Worm (Caenorhabditis elegans) whole organism, young adult: ENCODE data around the gene spcs-3.

Source experiments
- B0035.1 ChIP-seq: sonication (generic microtip); optimal IDR thresholded peaks from 2 replicates; lab custom pipeline; 2016; ENCODE audit warnings: missing genetic modification characterization, mild to moderate bottlenecking, missing compliant biosample characterization, missing genotype, missing genetic modification reagents
- B0261.1 ChIP-seq: sonication (generic microtip); optimal IDR thresholded peaks from 2 replicates; lab custom pipeline; 2016; ENCODE audit warnings: mild to moderate bottlenecking, missing genetic modification characterization, moderate library complexity, missing compliant biosample characterization
- B0336.3 ChIP-seq: fragments of 200-800 bp; sonication (Bioruptor generic); IDR thresholded peaks from 2 replicates; pipeline ENCODE4 v1.3.6; 2022; ENCODE audit warnings: missing genetic modification characterization, missing compliant biosample characterization
- C06A6.2 ChIP-seq: fragments of 200-800 bp; sonication (Bioruptor generic); conservative IDR thresholded peaks from 2 replicates; pipeline ENCODE4 v1.3.6; 2022; ENCODE audit warnings: missing genetic modification characterization, missing compliant biosample characterization
- F10E7.11 ChIP-seq: sonication (generic microtip); optimal IDR thresholded peaks from 2 replicates; lab custom pipeline; 2017; ENCODE audit warnings: mild to moderate bottlenecking, missing genetic modification characterization, moderate library complexity, missing compliant biosample characterization
- F37B4.10 ChIP-seq: fragments of 200-800 bp; sonication (Bioruptor generic); IDR thresholded peaks from 2 replicates; pipeline ENCODE4 v1.3.6; 2022; ENCODE audit warnings: missing genetic modification characterization, missing compliant biosample characterization
- F39B2.1 ChIP-seq: fragments of 200-800 bp; sonication (Bioruptor generic); IDR thresholded peaks from 2 replicates; pipeline ENCODE4 v1.3.6; 2022; ENCODE audit warnings: missing genetic modification reagents, missing genetic modification characterization, missing compliant biosample characterization
- F55B11.4 ChIP-seq: sonication (generic microtip); optimal IDR thresholded peaks from 2 replicates; lab custom pipeline; 2016; ENCODE audit warnings: missing compliant biosample characterization, missing genetic modification characterization, borderline replicate concordance; ENCODE audit not compliant: insufficient read depth
- F57C9.4 ChIP-seq: sonication (generic microtip); optimal IDR thresholded peaks from 2 replicates; lab custom pipeline; 2017; ENCODE audit warnings: mild to moderate bottlenecking, missing genetic modification characterization, missing compliant biosample characterization
- Y53F4B.3 ChIP-seq: fragments of 200-800 bp; sonication (Bioruptor generic); IDR thresholded peaks from 2 replicates; pipeline ENCODE4 v1.3.6; 2022; ENCODE audit warnings: missing genetic modification reagents, missing genetic modification characterization, missing compliant biosample characterization
- ama-1 ChIP-seq, 3 experiments: fragments of 150-350 bp in 1 of 3; sonication (generic microtip) in 2 of 3; optimal IDR thresholded peaks; 2 replicates each; lab custom pipeline; 2014 to 2018; ENCODE audit warnings: missing biosample characterization in 2 of 3, missing genetic modification characterization in 2 of 3, missing genetic modification reagents in 2 of 3
- aptf-3 ChIP-seq: fragments of 200-800 bp; sonication (Bioruptor generic); IDR thresholded peaks from 2 replicates; pipeline ENCODE4 v1.3.6; 2022; ENCODE audit warnings: missing genetic modification characterization, missing compliant biosample characterization
- athp-1 ChIP-seq: sonication (generic microtip); optimal IDR thresholded peaks from 2 replicates; lab custom pipeline; 2017; ENCODE audit warnings: mild to moderate bottlenecking, missing genetic modification characterization, missing compliant biosample characterization
- ccch-3 ChIP-seq: fragments of 200-800 bp; sonication (Bioruptor generic); optimal IDR thresholded peaks from 2 replicates; lab custom pipeline; 2018; ENCODE audit warnings: mild to moderate bottlenecking, missing genetic modification characterization, missing compliant biosample characterization
- cebp-2 ChIP-seq: fragments of 200-800 bp; sonication (Bioruptor generic); IDR thresholded peaks from 2 replicates; pipeline ENCODE4 v1.3.6; 2022; ENCODE audit warnings: missing genetic modification characterization, missing compliant biosample characterization
- ceh-27 ChIP-seq: fragments of 200-800 bp; sonication (Bioruptor generic); optimal IDR thresholded peaks from 2 replicates; lab custom pipeline; 2018; ENCODE audit warnings: mild to moderate bottlenecking, missing genetic modification characterization, moderate library complexity, missing compliant biosample characterization
- ceh-40 ChIP-seq: fragments of 200-800 bp; sonication (Bioruptor generic); IDR thresholded peaks from 2 replicates; pipeline ENCODE4 v1.3.6; 2022; ENCODE audit warnings: missing genetic modification characterization, missing compliant biosample characterization
- ceh-91 ChIP-seq: fragments of 200-800 bp; sonication (Bioruptor generic); IDR thresholded peaks from 2 replicates; pipeline ENCODE4 v1.3.6; 2022; ENCODE audit warnings: missing genetic modification reagents, missing genetic modification characterization, missing compliant biosample characterization
- chd-7 ChIP-seq: sonication (generic microtip); optimal IDR thresholded peaks from 2 replicates; lab custom pipeline; 2016; ENCODE audit warnings: mild to moderate bottlenecking, missing genetic modification characterization, moderate library complexity, missing compliant biosample characterization
- dox-1 ChIP-seq: fragments of 200-800 bp; sonication (Bioruptor generic); IDR thresholded peaks from 2 replicates; pipeline ENCODE4 v1.3.6; 2022; ENCODE audit warnings: missing genetic modification reagents, missing genetic modification characterization, missing compliant biosample characterization
- egl-18 ChIP-seq: fragments of 200-800 bp; sonication (Bioruptor generic); IDR thresholded peaks from 2 replicates; pipeline ENCODE4 v1.3.6; 2022; ENCODE audit warnings: missing genetic modification reagents, missing genetic modification characterization, missing compliant biosample characterization
- ekl-4 ChIP-seq: fragments of 200-800 bp; sonication (Bioruptor generic); IDR thresholded peaks from 2 replicates; pipeline ENCODE4 v1.3.6; 2022; ENCODE audit warnings: missing genetic modification reagents, missing genetic modification characterization, missing compliant biosample characterization
- fkh-3 ChIP-seq: sonication (generic microtip); optimal IDR thresholded peaks from 2 replicates; lab custom pipeline; 2016; ENCODE audit warnings: mild to moderate bottlenecking, missing genetic modification characterization, missing compliant biosample characterization
- gei-17 ChIP-seq: fragments of 200-800 bp; sonication (Bioruptor generic); optimal IDR thresholded peaks from 2 replicates; lab custom pipeline; 2018; ENCODE audit warnings: mild to moderate bottlenecking, missing genetic modification characterization, missing compliant biosample characterization
- lag-1 ChIP-seq: fragments of 200-800 bp; sonication (Bioruptor generic); IDR thresholded peaks from 2 replicates; pipeline ENCODE4 v1.3.6; 2022; ENCODE audit warnings: missing genetic modification reagents, missing genetic modification characterization, missing compliant biosample characterization
- let-607 ChIP-seq, 2 experiments: fragments of 200-800 bp in 1 of 2; sonication (Bioruptor generic) in 1 of 2; sonication (generic microtip) in 1 of 2; optimal IDR thresholded peaks; 2 replicates each; lab custom pipeline; 2016 to 2018; ENCODE audit warnings: mild to moderate bottlenecking in 2 of 2, missing compliant biosample characterization in 2 of 2, missing genetic modification characterization in 2 of 2, moderate library complexity in 2 of 2, missing genotype in 1 of 2
- lsl-1 ChIP-seq: fragments of 200-800 bp; sonication (Bioruptor generic); optimal IDR thresholded peaks from 2 replicates; lab custom pipeline; 2018; ENCODE audit warnings: mild to moderate bottlenecking, missing genetic modification characterization, moderate library complexity, missing compliant biosample characterization
- madf-3 ChIP-seq: fragments of 200-800 bp; sonication (Bioruptor generic); IDR thresholded peaks from 2 replicates; pipeline ENCODE4 v1.3.6; 2022; ENCODE audit warnings: missing genetic modification reagents, missing genetic modification characterization, missing compliant biosample characterization
- madf-6 ChIP-seq: fragments of 200-800 bp; sonication (Bioruptor generic); IDR thresholded peaks from 2 replicates; pipeline ENCODE4 v1.3.6; 2022; ENCODE audit warnings: missing genetic modification reagents, missing genetic modification characterization, missing compliant biosample characterization
- madf-8 ChIP-seq: fragments of 200-800 bp; sonication (Bioruptor generic); conservative IDR thresholded peaks from 2 replicates; pipeline ENCODE4 v1.3.6; 2022; ENCODE audit warnings: missing genetic modification reagents, missing genetic modification characterization, missing compliant biosample characterization
- mcd-1 ChIP-seq: fragments of 200-800 bp; sonication (Bioruptor generic); IDR thresholded peaks from 2 replicates; pipeline ENCODE4 v1.3.6; 2022; ENCODE audit warnings: missing genetic modification reagents, missing genetic modification characterization, missing compliant biosample characterization
- mxl-1 ChIP-seq: sonication (generic microtip); optimal IDR thresholded peaks from 2 replicates; lab custom pipeline; 2016; ENCODE audit warnings: missing genetic modification characterization, missing compliant biosample characterization
- nhr-120 ChIP-seq: fragments of 200-800 bp; sonication (Bioruptor generic); IDR thresholded peaks from 2 replicates; pipeline ENCODE4 v1.3.6; 2022; ENCODE audit warnings: missing genetic modification characterization, missing compliant biosample characterization
- nhr-179 ChIP-seq: sonication (generic microtip); optimal IDR thresholded peaks from 2 replicates; lab custom pipeline; 2016; ENCODE audit warnings: mild to moderate bottlenecking, missing genetic modification characterization, missing compliant biosample characterization
- rcor-1 ChIP-seq: fragments of 200-800 bp; sonication (Bioruptor generic); IDR thresholded peaks from 2 replicates; pipeline ENCODE4 v1.3.6; 2022; ENCODE audit warnings: missing genetic modification reagents, missing genetic modification characterization, missing compliant biosample characterization
- rec-8 ChIP-seq, 2 experiments: sonication (generic microtip); optimal IDR thresholded peaks; 2 replicates each; lab custom pipeline; 2016; ENCODE audit warnings: mild to moderate bottlenecking in 2 of 2, missing genetic modification characterization in 2 of 2, missing genetic modification reagents in 2 of 2, missing genotype in 2 of 2, missing biosample characterization in 1 of 2, missing compliant biosample characterization in 1 of 2, moderate library complexity in 1 of 2
- snpc-1.3 ChIP-seq: sonication (generic microtip); optimal IDR thresholded peaks from 2 replicates; lab custom pipeline; 2017; ENCODE audit warnings: missing genetic modification characterization, mild to moderate bottlenecking, missing compliant biosample characterization, antibody characterized with exemption, moderate library complexity, missing genotype, missing genetic modification reagents; ENCODE audit not compliant: insufficient read depth
- snpc-3.4 ChIP-seq: sonication (generic microtip); optimal IDR thresholded peaks from 2 replicates; lab custom pipeline; 2017; ENCODE audit warnings: missing genetic modification characterization, mild to moderate bottlenecking, missing compliant biosample characterization, antibody characterized with exemption, moderate library complexity, missing genotype, missing genetic modification reagents
- somi-1 ChIP-seq: fragments of 200-800 bp; sonication (Bioruptor generic); optimal IDR thresholded peaks from 2 replicates; lab custom pipeline; 2018; ENCODE audit warnings: mild to moderate bottlenecking, missing genetic modification characterization, missing compliant biosample characterization
- unc-62 ChIP-seq: fragments of 150-350 bp; optimal IDR thresholded peaks from 2 replicates; lab custom pipeline; 2014; ENCODE audit warnings: missing biosample characterization, missing genetic modification reagents, missing genetic modification characterization
- ztf-6 ChIP-seq: fragments of 200-800 bp; sonication (Bioruptor generic); IDR thresholded peaks from 2 replicates; pipeline ENCODE4 v1.3.6; 2022; ENCODE audit warnings: missing genetic modification reagents, missing genetic modification characterization, missing compliant biosample characterization

Gene spcs-3

ce11 chrIII:8013582-8013981, 31.2 kb upstream of the spcs-3 start (continued):
- no peak for TF ChIP-seq C06A6.2 (GFP tag; lab: Robert Waterston, UW)
- no peak for TF ChIP-seq cebp-2 (GFP tag; lab: Robert Waterston, UW)
- TF ChIP-seq aptf-3 (GFP tag; lab: Robert Waterston, UW) = no peak
- no peak for TF ChIP-seq rec-8 (tag; optimal IDR thresholded peaks at IDR 0.05; lab: Kevin White, UChicago)
- TF ChIP-seq somi-1 (GFP tag; lab: Kevin White, UChicago) = no peak
- TF ChIP-seq lsl-1 (GFP tag; lab: Kevin White, UChicago) = no peak
- no peak for TF ChIP-seq B0261.1 (tag; lab: Kevin White, UChicago)
- no peak for TF ChIP-seq ama-1 (optimal IDR thresholded peaks at IDR 0.05; lab: Kevin White, UChicago)
- TF ChIP-seq ama-1 (GFP tag; optimal IDR thresholded peaks at IDR 0.05; lab: Kevin White, UChicago) = no peak
- no peak for TF ChIP-seq fkh-3 (tag; lab: Kevin White, UChicago)
- TF ChIP-seq chd-7 (tag; lab: Kevin White, UChicago) = no peak
- TF ChIP-seq gei-17 (GFP tag; lab: Kevin White, UChicago) = no peak
- no peak for TF ChIP-seq F55B11.4 (tag; lab: Kevin White, UChicago)
- no peak for TF ChIP-seq unc-62 (GFP tag; lab: Kevin White, UChicago)
- peak; percentile 31 for TF ChIP-seq athp-1 (tag; lab: Kevin White, UChicago)
- TF ChIP-seq let-607 (tag; optimal IDR thresholded peaks at IDR 0.05; lab: Kevin White, UChicago) = no peak
- no peak for TF ChIP-seq dox-1 (GFP tag; lab: Robert Waterston, UW)
- no peak for TF ChIP-seq B0035.1 (tag; lab: Kevin White, UChicago)
- TF ChIP-seq madf-8 = no peak
- TF ChIP-seq egl-18 = no peak
- no peak for TF ChIP-seq B0336.3 (GFP tag; lab: Robert Waterston, UW)
- TF ChIP-seq ceh-40 (GFP tag; lab: Robert Waterston, UW) = no peak
- TF ChIP-seq nhr-179 (tag; lab: Kevin White, UChicago) = no peak
- 0 out of 2 replicates have a peak, but pooled peaks have one; percentile 23 for TF ChIP-seq madf-6
- TF ChIP-seq ccch-3 (GFP tag; lab: Kevin White, UChicago) = no peak
- TF ChIP-seq snpc-3.4 (tag; lab: Kevin White, UChicago) = no peak
- no peak for TF ChIP-seq mxl-1
- TF ChIP-seq F37B4.10 = no peak
- TF ChIP-seq ceh-27 = no peak

- TF ChIP-seq ceh-91 (no peak), F57C9.4 (tag; lab: Kevin White, UChicago) (no peak), F39B2.1 (GFP tag; lab: Robert Waterston, UW) (no peak), cebp-2 (GFP tag; lab: Robert Waterston, UW) (no peak), ceh-27 (no peak), ekl-4 (GFP tag; lab: Robert Waterston, UW) (no peak), Y53F4B.3 (no peak), F10E7.11 (tag; lab: Kevin White, UChicago) (no peak), snpc-1.3 (tag; lab: Kevin White, UChicago) (no peak), ztf-6 (GFP tag; lab: Robert Waterston, UW) (no peak), rcor-1 (no peak), ama-1 (optimal IDR thresholded peaks at IDR 0.05; lab: Kevin White, UChicago) (no peak), ama-1 (GFP tag; optimal IDR thresholded peaks at IDR 0.05; lab: Kevin White, UChicago) (no peak), nhr-120 (GFP tag; lab: Robert Waterston, UW) (no peak), madf-3 (no peak), athp-1 (tag; lab: Kevin White, UChicago) (no peak), lag-1 (GFP tag; lab: Robert Waterston, UW) (no peak), mcd-1 (GFP tag; lab: Robert Waterston, UW) (no peak)
Measured at ce11 chrIII:8016438-8016837, 28.4 kb upstream of the spcs-3 start, which contains the start of gene F44B9.5. Gene F44B9.5, minus strand, starts transcription at chrIII:8016538.
